Fruit fly (Drosophila melanogaster) whole organism, prepupa: Measurements from ENCODE around the gene CG32755.
A peak's percentile ranks its signal among the peaks of the same experiment; 100 is the strongest.

Experiments
- Blimp-1 ChIP-seq: fragments of 200-800 bp; sonication (Bioruptor generic); optimal IDR thresholded peaks from 3 replicates; lab custom pipeline; 2017; ENCODE audit warnings: missing biosample characterization, missing genetic modification characterization, mild to moderate bottlenecking, moderate library complexity, missing genetic modification reagents
- CG10669 ChIP-seq: fragments of 200-800 bp; sonication (Bioruptor generic); optimal IDR thresholded peaks from 3 replicates; lab custom pipeline; 2018; ENCODE audit warnings: missing biosample characterization, mild to moderate bottlenecking, missing genetic modification characterization, moderate library complexity
- CG11294 ChIP-seq: fragments of 200-800 bp; sonication (Bioruptor generic); IDR thresholded peaks from 2 replicates; pipeline ENCODE4 v1.3.6; 2022; ENCODE audit warnings: missing biosample characterization, missing genetic modification characterization
- CG11762 ChIP-seq: fragments of 200-800 bp; sonication (Bioruptor generic); optimal IDR thresholded peaks from 3 replicates; lab custom pipeline; 2016; ENCODE audit warnings: missing biosample characterization, missing genetic modification characterization; ENCODE audit not compliant: insufficient read depth
- CG11902 ChIP-seq: fragments of 200-800 bp; sonication (Bioruptor generic); optimal IDR thresholded peaks from 3 replicates; lab custom pipeline; 2016; ENCODE audit warnings: missing biosample characterization, missing genetic modification characterization
- CG15336 ChIP-seq: fragments of 200-800 bp; sonication (Bioruptor generic); IDR thresholded peaks from 2 replicates; pipeline ENCODE4 v1.3.6; 2022; ENCODE audit warnings: missing biosample characterization, missing genetic modification characterization
- CG16779 ChIP-seq: fragments of 200-800 bp; sonication (Bioruptor generic); optimal IDR thresholded peaks from 3 replicates; lab custom pipeline; 2017; ENCODE audit warnings: missing biosample characterization, mild to moderate bottlenecking, missing genetic modification characterization
- CG31627 ChIP-seq: fragments of 200-800 bp; sonication (Bioruptor generic); optimal IDR thresholded peaks from 3 replicates; lab custom pipeline; 2016; ENCODE audit warnings: missing biosample characterization, missing genetic modification characterization
- CG32006 ChIP-seq: fragments of 200-800 bp; sonication (Bioruptor generic); optimal IDR thresholded peaks from 3 replicates; lab custom pipeline; 2017; ENCODE audit warnings: missing biosample characterization, mild to moderate bottlenecking, missing genetic modification characterization
- CG34406 ChIP-seq: fragments of 200-800 bp; sonication (Bioruptor generic); optimal IDR thresholded peaks from 3 replicates; lab custom pipeline; 2016; ENCODE audit warnings: missing biosample characterization, missing genetic modification characterization
- CG3919 ChIP-seq: fragments of 200-800 bp; sonication (Bioruptor generic); optimal IDR thresholded peaks from 3 replicates; lab custom pipeline; 2016; ENCODE audit warnings: missing biosample characterization, missing genetic modification characterization
- CG4318 ChIP-seq: fragments of 200-800 bp; sonication (Bioruptor generic); optimal IDR thresholded peaks from 3 replicates; lab custom pipeline; 2017; ENCODE audit warnings: missing biosample characterization, mild to moderate bottlenecking, missing genetic modification characterization
- CG6163 ChIP-seq: fragments of 200-800 bp; sonication (Bioruptor generic); IDR thresholded peaks from 3 replicates; pipeline ENCODE4 v1.3.6; 2022; ENCODE audit warnings: missing biosample characterization, missing genetic modification characterization
- CG6276 ChIP-seq: fragments of 200-800 bp; sonication (Bioruptor generic); optimal IDR thresholded peaks from 2 replicates; lab custom pipeline; 2017; ENCODE audit warnings: missing biosample characterization, mild to moderate bottlenecking, missing genetic modification characterization
- CG6792 ChIP-seq: fragments of 200-800 bp; sonication (Bioruptor generic); optimal IDR thresholded peaks from 3 replicates; lab custom pipeline; 2016; ENCODE audit warnings: missing biosample characterization, missing genetic modification characterization
- CG6854 ChIP-seq: fragments of 200-800 bp; sonication (Bioruptor generic); optimal IDR thresholded peaks from 2 replicates; lab custom pipeline; 2017; ENCODE audit warnings: missing biosample characterization, mild to moderate bottlenecking, missing genetic modification characterization
- CG7368 ChIP-seq: fragments of 200-800 bp; sonication (Bioruptor generic); optimal IDR thresholded peaks from 3 replicates; lab custom pipeline; 2016; ENCODE audit warnings: missing biosample characterization, missing genetic modification characterization
- CG8119 ChIP-seq: fragments of 200-800 bp; sonication (Bioruptor generic); IDR thresholded peaks from 3 replicates; pipeline ENCODE4 v1.3.6; 2022; ENCODE audit warnings: missing biosample characterization, missing genetic modification characterization
- Eip78C ChIP-seq: fragments of 200-800 bp; sonication (Bioruptor generic); peaks from one replicate; lab custom pipeline; 2016; ENCODE audit warnings: missing biosample characterization, missing genetic modification characterization
- Eip93F ChIP-seq: fragments of 200-800 bp; sonication (Bioruptor generic); optimal IDR thresholded peaks from 2 replicates; lab custom pipeline; 2016; ENCODE audit warnings: missing biosample characterization, mild to moderate bottlenecking, missing genetic modification characterization
- Ets21C ChIP-seq: fragments of 200-800 bp; sonication (Bioruptor generic); optimal IDR thresholded peaks from 3 replicates; lab custom pipeline; 2016; ENCODE audit warnings: missing biosample characterization, missing genetic modification characterization
- Ets96B ChIP-seq: fragments of 200-800 bp; optimal IDR thresholded peaks from 2 replicates; lab custom pipeline; 2019; ENCODE audit warnings: missing biosample characterization, mild to moderate bottlenecking, missing genetic modification characterization, moderate library complexity
- Gug ChIP-seq: fragments of 200-800 bp; sonication (Bioruptor generic); IDR thresholded peaks from 2 replicates; pipeline ENCODE4 v1.3.6; 2022; ENCODE audit warnings: missing biosample characterization, missing genetic modification characterization
- Hr38 ChIP-seq: sonication (Bioruptor generic); optimal IDR thresholded peaks from 2 replicates; lab custom pipeline; 2016; ENCODE audit warnings: missing biosample characterization, missing genetic modification characterization
- Hr4 ChIP-seq: fragments of 200-800 bp; sonication (Bioruptor generic); optimal IDR thresholded peaks from 3 replicates; lab custom pipeline; 2016; ENCODE audit warnings: missing biosample characterization, missing genetic modification characterization
- Lpt ChIP-seq: fragments of 200-800 bp; sonication (Bioruptor generic); optimal IDR thresholded peaks from 3 replicates; lab custom pipeline; 2016; ENCODE audit warnings: missing biosample characterization, missing genetic modification characterization
- OdsH ChIP-seq: fragments of 200-800 bp; sonication (Bioruptor generic); optimal IDR thresholded peaks from 3 replicates; lab custom pipeline; 2016; ENCODE audit warnings: missing biosample characterization, missing genetic modification characterization
- Smox ChIP-seq: fragments of 200-800 bp; sonication (Bioruptor generic); optimal IDR thresholded peaks from 3 replicates; lab custom pipeline; 2016; ENCODE audit warnings: missing biosample characterization, missing genetic modification characterization
- Sox102F ChIP-seq: fragments of 200-800 bp; sonication (Bioruptor generic); optimal IDR thresholded peaks from 2 replicates; lab custom pipeline; 2016; ENCODE audit warnings: missing biosample characterization, mild to moderate bottlenecking, missing genetic modification characterization
- Sox14 ChIP-seq: fragments of 200-800 bp; sonication (Bioruptor generic); optimal IDR thresholded peaks from 3 replicates; lab custom pipeline; 2016; ENCODE audit warnings: missing biosample characterization, missing genetic modification characterization
- Sox15 ChIP-seq: fragments of 200-800 bp; sonication (Bioruptor generic); optimal IDR thresholded peaks from 3 replicates; lab custom pipeline; 2016; ENCODE audit warnings: missing biosample characterization, missing genetic modification characterization
- achi ChIP-seq: fragments of 200-800 bp; sonication (Bioruptor generic); optimal IDR thresholded peaks from 3 replicates; lab custom pipeline; 2016; ENCODE audit warnings: missing biosample characterization, missing genetic modification characterization
- acj6 ChIP-seq: fragments of 200-800 bp; sonication (Bioruptor generic); optimal IDR thresholded peaks from 3 replicates; lab custom pipeline; 2016; ENCODE audit warnings: missing biosample characterization, missing genetic modification characterization
- cyc ChIP-seq: fragments of 200-800 bp; sonication (Bioruptor generic); optimal IDR thresholded peaks from 3 replicates; lab custom pipeline; 2016; ENCODE audit warnings: missing biosample characterization, missing genetic modification characterization
- dac ChIP-seq: fragments of 200-800 bp; sonication (Bioruptor generic); optimal IDR thresholded peaks from 2 replicates; lab custom pipeline; 2017; ENCODE audit warnings: missing biosample characterization, mild to moderate bottlenecking, missing genetic modification characterization
- dsx ChIP-seq: fragments of 200-800 bp; optimal IDR thresholded peaks from 3 replicates; lab custom pipeline; 2019; ENCODE audit warnings: missing biosample characterization, mild to moderate bottlenecking, missing genetic modification characterization, moderate library complexity; ENCODE audit not compliant: poor library complexity, severe bottlenecking
- eg ChIP-seq: fragments of 200-800 bp; sonication (Bioruptor generic); IDR thresholded peaks from 3 replicates; pipeline ENCODE4 v1.3.6; 2022; ENCODE audit warnings: missing biosample characterization, missing genetic modification characterization
- esn ChIP-seq: fragments of 200-800 bp; sonication (Bioruptor generic); optimal IDR thresholded peaks from 2 replicates; lab custom pipeline; 2016; ENCODE audit warnings: missing biosample characterization, mild to moderate bottlenecking, missing genetic modification characterization, moderate library complexity
- fd59A ChIP-seq: fragments of 200-800 bp; sonication (Bioruptor generic); optimal IDR thresholded peaks from 2 replicates; lab custom pipeline; 2017; ENCODE audit warnings: missing biosample characterization, mild to moderate bottlenecking, missing genetic modification characterization, missing genetic modification reagents
- fd85E ChIP-seq: fragments of 200-800 bp; sonication (Bioruptor generic); optimal IDR thresholded peaks from 3 replicates; lab custom pipeline; 2016; ENCODE audit warnings: missing biosample characterization, missing genetic modification characterization
- lz ChIP-seq: fragments of 200-800 bp; sonication (Bioruptor generic); optimal IDR thresholded peaks from 3 replicates; lab custom pipeline; 2016; ENCODE audit warnings: missing biosample characterization, missing genetic modification characterization
- net ChIP-seq: fragments of 200-800 bp; sonication (Bioruptor generic); optimal IDR thresholded peaks from 3 replicates; lab custom pipeline; 2016; ENCODE audit warnings: missing biosample characterization, missing genetic modification characterization
- salr ChIP-seq, 2 experiments: fragments of 200-800 bp; sonication (Bioruptor generic); optimal IDR thresholded peaks; 3 replicates each; lab custom pipeline; 2016 to 2018; ENCODE audit warnings: missing biosample characterization in 2 of 2, missing genetic modification characterization in 2 of 2, mild to moderate bottlenecking in 1 of 2
- spab ChIP-seq: fragments of 200-800 bp; sonication (Bioruptor generic); optimal IDR thresholded peaks from 2 replicates; lab custom pipeline; 2017; ENCODE audit warnings: missing biosample characterization, mild to moderate bottlenecking, missing genetic modification characterization, missing genetic modification reagents
- svp ChIP-seq: fragments of 200-800 bp; sonication (Bioruptor generic); peaks from one replicate; lab custom pipeline; 2016; ENCODE audit warnings: missing biosample characterization, missing genetic modification characterization
- topi ChIP-seq: fragments of 200-800 bp; sonication (Bioruptor generic); optimal IDR thresholded peaks from 3 replicates; lab custom pipeline; 2016; ENCODE audit warnings: missing biosample characterization, missing genetic modification characterization
- vri ChIP-seq: fragments of 200-800 bp; sonication (Bioruptor generic); optimal IDR thresholded peaks from 3 replicates; lab custom pipeline; 2016; ENCODE audit warnings: missing biosample characterization, mild to moderate bottlenecking, missing genetic modification characterization

CG32755 gene

dm6 chrX:5949951-5950350 lies at the start of gene CG32755:
Gene CG32755, plus strand, starts transcription at chrX:5950251.
- no peak for TF ChIP-seq OdsH (GFP tag; lab: Kevin White, UChicago)
- TF ChIP-seq CG6163 (GFP tag; lab: Robert Waterston, UW) = no peak
- no peak for TF ChIP-seq dsx
- TF ChIP-seq Hr4 (GFP tag; lab: Kevin White, UChicago) = no peak
- TF ChIP-seq fd59A (GFP tag; lab: Kevin White, UChicago) = no peak
- no peak for TF ChIP-seq svp (GFP tag; lab: Kevin White, UChicago)
- TF ChIP-seq Hr38 (GFP tag; lab: Kevin White, UChicago) = no peak
- TF ChIP-seq CG16779 (tag; lab: Kevin White, UChicago) = no peak
- TF ChIP-seq CG32006 (GFP tag; lab: Kevin White, UChicago) = no peak
- TF ChIP-seq CG8119 (GFP tag; lab: Robert Waterston, UW) = no peak
- no peak for TF ChIP-seq CG11762 (GFP tag; lab: Kevin White, UChicago)
- no peak for TF ChIP-seq CG11294 (GFP tag; lab: Robert Waterston, UW)
- no peak for TF ChIP-seq CG10669 (GFP tag; lab: Kevin White, UChicago)
- no peak for TF ChIP-seq Sox14 (GFP tag; lab: Kevin White, UChicago)
- no peak for TF ChIP-seq CG6276 (GFP tag; lab: Kevin White, UChicago)
- TF ChIP-seq fd85E = no peak
- no peak for TF ChIP-seq CG31627

dm6 chrX:5901628-5902213 lies 48.3 kb upstream of the CG32755 start:
- TF ChIP-seq Sox14 (GFP tag; lab: Kevin White, UChicago) = peak; percentile 36
- TF ChIP-seq Ets96B (tag; lab: Kevin White, UChicago) = peak; percentile 5
- peak; percentile 41; the same call in 1 of the 2 replicates for TF ChIP-seq CG15336 (GFP tag; lab: Robert Waterston, UW)
- no peak for TF ChIP-seq Hr38 (GFP tag; lab: Kevin White, UChicago)
- peak; percentile 28 for TF ChIP-seq OdsH (GFP tag; lab: Kevin White, UChicago)
- no peak for TF ChIP-seq CG31627
- TF ChIP-seq CG11902 = no peak
- peak; percentile 10 for TF ChIP-seq CG32006 (GFP tag; lab: Kevin White, UChicago)
- peak; percentile 47 for TF ChIP-seq esn (GFP tag; lab: Kevin White, UChicago)
- TF ChIP-seq CG6854 (GFP tag; lab: Kevin White, UChicago) = peak; percentile 74
- TF ChIP-seq lz (GFP tag; lab: Kevin White, UChicago) = peak; percentile 10
- TF ChIP-seq CG6792 (GFP tag; lab: Kevin White, UChicago) = no peak
- TF ChIP-seq Sox15 (GFP tag; lab: Kevin White, UChicago) = no peak
- TF ChIP-seq Lpt (GFP tag; lab: Kevin White, UChicago) = peak; percentile 12
- peak; percentile 32 for TF ChIP-seq Blimp-1 (GFP tag; lab: Kevin White, UChicago)
- peak; percentile 71 for TF ChIP-seq Sox102F
- no peak for TF ChIP-seq spab (GFP tag; lab: Kevin White, UChicago)
- TF ChIP-seq CG3919 (GFP tag; lab: Kevin White, UChicago) = peak; percentile 46
- TF ChIP-seq topi = peak; percentile 29
- peak; percentile 32; the same call in 2 of the 3 replicates for TF ChIP-seq CG8119 (GFP tag; lab: Robert Waterston, UW)
- no peak for TF ChIP-seq Eip93F (GFP tag; lab: Kevin White, UChicago)
- TF ChIP-seq CG11762 (GFP tag; lab: Kevin White, UChicago) = no peak
- TF ChIP-seq CG10669 (GFP tag; lab: Kevin White, UChicago) = peak; percentile 21
- no peak for TF ChIP-seq CG6276 (GFP tag; lab: Kevin White, UChicago)
- TF ChIP-seq net (GFP tag; lab: Kevin White, UChicago) = peak; percentile 48
- peak; percentile 5 for TF ChIP-seq CG16779 (tag; lab: Kevin White, UChicago)
- TF ChIP-seq Gug (GFP tag; lab: Robert Waterston, UW) = no peak
- peak; percentile 25 for TF ChIP-seq CG7368 (GFP tag; lab: Kevin White, UChicago)
- TF ChIP-seq Ets21C = no peak
- TF ChIP-seq CG34406 = peak; percentile 5
- no peak for TF ChIP-seq fd59A (GFP tag; lab: Kevin White, UChicago)
- TF ChIP-seq achi = peak; percentile 19
- TF ChIP-seq CG4318 = no peak
- TF ChIP-seq Eip78C = peak; percentile 81
- TF ChIP-seq CG11294 (GFP tag; lab: Robert Waterston, UW) = no peak
- TF ChIP-seq Smox (GFP tag; lab: Kevin White, UChicago) = peak; percentile 14
- no peak for TF ChIP-seq dac (GFP tag; lab: Kevin White, UChicago)
- TF ChIP-seq vri (GFP tag; lab: Kevin White, UChicago) = peak; percentile 73
- peak; percentile 27; the same call in 1 of the 3 replicates for TF ChIP-seq eg
- TF ChIP-seq acj6 = no peak
- no peak for TF ChIP-seq Hr4 (GFP tag; lab: Kevin White, UChicago)
- TF ChIP-seq cyc (GFP tag; lab: Kevin White, UChicago) = peak; percentile 19
- peak; percentile 36 for TF ChIP-seq dsx
- TF ChIP-seq salr (GFP tag; optimal IDR thresholded peaks at IDR 0.05; lab: Kevin White, UChicago) = peak in 1 of 2 experiments; percentile 42
